Worm (Caenorhabditis elegans) whole organism, dauer: ENCODE data around the gene srh-279.

ENCODE experiments used
- unc-62 ChIP-seq: sonication (generic microtip); optimal IDR thresholded peaks from 2 replicates; lab custom pipeline; 2017; ENCODE audit warnings: missing biosample characterization, missing genetic modification reagents, missing genetic modification characterization

Gene srh-279

DNA sequence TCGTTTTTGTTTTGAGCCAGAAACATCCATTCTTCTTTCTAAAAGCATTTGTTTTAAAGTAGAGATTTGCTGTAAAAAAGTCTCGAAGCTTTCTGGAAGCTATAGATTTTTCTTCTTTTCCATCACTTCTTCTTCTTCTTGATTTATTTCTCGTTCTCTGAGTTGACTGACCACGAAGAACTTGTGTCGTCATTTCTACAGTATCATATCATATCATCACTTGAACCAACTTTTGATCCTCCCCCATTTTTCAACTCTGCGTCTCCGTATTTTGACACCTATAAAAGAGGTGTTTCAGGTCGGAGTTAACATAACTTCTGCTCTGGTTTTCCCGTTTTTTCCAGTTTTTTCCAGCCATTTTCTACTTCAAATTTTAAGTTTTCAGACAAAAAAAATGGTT is 22.3 kb downstream of the srh-279 start, which contains the start of gene F11A5.9:
Gene F11A5.9, plus strand, starts transcription at position 386 of the 400 bp plus-strand sequence.
- no peak for TF ChIP-seq unc-62 (GFP tag; lab: Kevin White, UChicago)

DNA sequence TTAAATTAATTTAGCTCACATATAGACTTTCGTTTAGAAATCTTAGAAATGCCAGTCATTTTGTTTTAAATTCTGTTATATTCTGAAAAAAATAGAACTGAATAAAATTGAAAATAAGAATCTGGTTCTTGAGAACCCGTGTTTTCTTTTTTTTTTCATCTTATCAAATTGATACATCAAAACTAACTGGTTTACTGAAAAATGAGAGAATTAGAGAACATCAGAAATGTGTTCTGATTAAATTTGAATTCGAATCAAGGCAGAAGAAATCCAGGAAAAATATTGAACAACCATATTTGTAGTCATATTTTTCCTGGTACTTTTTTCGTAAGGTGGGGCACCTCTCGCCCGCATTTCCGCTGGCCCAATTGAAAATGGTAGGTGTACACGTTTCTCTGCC is 26.3 kb downstream of the srh-279 start, which contains the start of gene F11A5.15:
Gene F11A5.15, minus strand, starts transcription at position 101 of the 400 bp plus-strand sequence.
- no peak for TF ChIP-seq unc-62 (GFP tag; lab: Kevin White, UChicago)

DNA sequence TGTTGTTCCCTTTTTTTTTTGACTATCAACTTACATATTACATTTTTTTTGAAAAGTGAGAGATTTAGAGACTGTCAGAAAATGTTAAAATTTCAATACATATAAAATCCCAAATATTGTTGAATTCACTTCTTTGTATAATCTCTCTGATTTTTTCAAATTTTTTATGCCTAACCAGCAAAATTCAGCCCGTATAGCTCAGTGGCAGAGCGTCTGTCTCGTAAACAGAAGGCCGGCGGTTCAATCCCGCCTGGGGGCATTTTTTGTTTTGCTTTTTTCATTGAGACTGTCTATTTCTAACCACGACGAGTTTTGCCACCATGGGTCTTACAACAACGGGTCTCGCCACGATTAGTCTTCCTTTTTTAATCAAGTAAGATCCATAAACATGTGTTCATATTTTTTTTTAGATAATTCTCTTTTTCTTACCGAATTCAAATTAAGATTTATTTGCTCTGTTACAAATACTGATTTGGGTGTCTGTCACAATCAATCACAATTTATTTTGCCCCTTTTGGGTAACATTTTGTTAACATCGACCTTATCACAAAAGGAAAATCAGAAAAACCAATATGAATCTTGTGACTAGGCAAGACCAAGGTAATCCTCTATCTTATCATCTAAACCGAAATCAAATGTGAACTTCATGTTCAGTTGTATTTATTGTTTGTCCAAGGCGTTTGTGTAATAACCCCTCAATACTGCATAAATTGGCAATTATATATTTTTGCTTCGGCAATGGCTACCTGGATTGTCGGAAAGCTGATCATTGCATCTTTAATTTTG is 27.0 kb downstream of the srh-279 start, which contains the start of gene glc-1:
Gene glc-1, plus strand, starts transcription at position 663 of the 786 bp plus-strand sequence.
- no peak for TF ChIP-seq unc-62 (GFP tag; lab: Kevin White, UChicago)

DNA sequence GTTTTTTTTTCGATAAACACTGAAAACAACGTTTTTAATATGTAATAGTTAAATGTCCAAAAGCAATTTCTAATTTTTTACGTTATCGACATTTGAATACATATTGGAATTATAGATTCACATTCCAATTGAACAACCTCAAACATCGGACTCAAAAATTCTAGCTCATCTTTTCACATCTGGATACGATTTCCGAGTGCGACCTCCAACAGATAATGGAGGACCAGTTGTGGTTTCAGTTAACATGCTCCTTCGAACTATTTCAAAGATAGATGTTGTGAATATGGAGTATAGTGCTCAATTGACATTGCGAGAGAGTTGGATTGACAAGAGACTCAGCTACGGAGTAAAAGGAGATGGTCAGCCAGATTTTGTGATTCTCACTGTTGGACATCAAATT is 27.8 kb downstream of the srh-279 start:
- TF ChIP-seq unc-62 (GFP tag; lab: Kevin White, UChicago), result no peak

DNA sequence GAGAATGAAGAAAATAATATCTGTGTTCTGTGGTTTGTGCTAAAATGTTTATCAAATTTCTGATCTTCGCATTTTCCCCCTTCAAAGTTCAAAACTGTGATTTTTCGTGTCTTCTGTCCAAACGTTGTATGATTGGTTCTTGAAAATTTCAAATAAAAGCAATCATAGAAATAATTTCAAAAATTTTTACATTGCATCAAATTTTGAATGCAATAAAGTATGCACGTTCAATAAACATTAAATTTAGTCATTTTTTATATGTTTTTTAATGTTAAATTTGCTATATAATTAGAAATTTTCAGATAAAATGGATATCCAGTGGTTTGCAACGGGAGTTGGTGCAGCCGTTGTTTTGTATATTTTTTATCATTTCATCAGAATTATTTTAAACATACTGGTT is 31.8 kb downstream of the srh-279 start, which contains the start of gene stdh-2:
Gene stdh-2, plus strand, starts transcription at position 301 of the 400 bp plus-strand sequence.
- TF ChIP-seq unc-62 (GFP tag; lab: Kevin White, UChicago), result no peak

DNA sequence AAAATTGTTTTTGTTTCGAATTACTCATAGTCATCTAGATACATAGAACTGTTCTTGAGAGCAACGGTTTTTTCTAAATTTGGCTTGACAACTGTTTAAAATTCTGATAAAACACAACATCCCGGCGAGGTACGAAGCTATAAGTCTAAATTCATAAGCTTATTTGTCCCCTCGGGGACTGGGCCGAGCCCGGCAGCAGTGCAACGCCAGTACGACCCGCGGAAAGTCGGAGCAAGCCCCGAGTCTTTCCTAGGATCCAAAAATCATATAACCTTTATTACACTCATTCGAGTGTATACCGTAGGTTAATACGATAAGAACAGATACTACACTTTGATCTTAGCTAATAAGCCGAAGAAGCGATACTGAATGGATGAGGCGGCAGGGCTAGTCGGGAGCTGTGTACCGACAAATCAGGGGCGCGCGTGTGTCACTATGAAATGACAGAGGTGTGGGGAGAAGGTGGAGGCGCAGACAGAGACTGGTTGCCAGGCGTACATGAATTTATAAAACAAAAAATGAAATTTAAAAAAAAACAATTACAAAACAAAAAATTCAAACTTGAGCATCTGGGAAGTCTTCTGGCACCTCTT is 33.4 kb downstream of the srh-279 start:
- no peak for TF ChIP-seq unc-62 (GFP tag; lab: Kevin White, UChicago)

DNA sequence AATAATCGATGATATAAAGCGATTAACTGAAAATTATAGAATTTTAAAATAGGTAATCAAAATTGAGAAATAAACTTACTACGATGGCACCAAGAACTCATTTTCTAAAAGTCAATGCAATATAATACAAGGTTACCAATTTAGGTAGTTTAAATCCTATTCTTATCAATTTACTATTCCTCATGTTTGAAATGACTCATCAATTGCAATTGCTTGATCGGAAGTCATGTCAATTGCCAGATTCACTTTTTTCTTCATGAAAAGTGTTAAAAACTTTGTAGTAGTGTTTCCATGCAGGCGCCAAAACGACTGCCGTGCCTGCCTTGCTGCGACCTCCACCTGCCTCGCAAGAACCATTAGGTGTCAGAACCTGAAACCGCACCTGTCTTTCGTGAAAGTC is 34.4 kb downstream of the srh-279 start, which contains the start of gene F11A5.13:
Gene F11A5.13, minus strand, starts transcription at position 101 of the 400 bp plus-strand sequence.
- TF ChIP-seq unc-62 (GFP tag; lab: Kevin White, UChicago), result no peak

DNA sequence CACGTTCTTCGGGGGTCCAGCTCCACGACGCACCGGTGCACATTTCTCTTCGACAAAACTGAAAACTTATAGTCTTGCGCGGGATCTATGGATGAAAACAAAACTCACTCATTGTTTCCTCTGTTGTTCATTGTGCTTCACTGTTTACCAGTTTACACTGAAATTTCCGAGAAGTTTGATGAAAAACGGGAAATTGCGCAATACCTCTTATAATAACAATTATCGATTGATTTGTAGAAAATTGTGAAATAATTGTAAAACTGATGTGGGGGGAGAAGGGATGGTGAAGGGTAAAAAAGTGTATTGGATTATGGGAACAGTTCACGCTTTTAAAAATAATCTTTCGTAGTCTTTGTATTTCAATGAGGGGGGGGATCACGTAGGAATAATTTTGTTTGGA is 37.2 kb downstream of the srh-279 start:
- TF ChIP-seq unc-62 (GFP tag; lab: Kevin White, UChicago), result no peak

DNA sequence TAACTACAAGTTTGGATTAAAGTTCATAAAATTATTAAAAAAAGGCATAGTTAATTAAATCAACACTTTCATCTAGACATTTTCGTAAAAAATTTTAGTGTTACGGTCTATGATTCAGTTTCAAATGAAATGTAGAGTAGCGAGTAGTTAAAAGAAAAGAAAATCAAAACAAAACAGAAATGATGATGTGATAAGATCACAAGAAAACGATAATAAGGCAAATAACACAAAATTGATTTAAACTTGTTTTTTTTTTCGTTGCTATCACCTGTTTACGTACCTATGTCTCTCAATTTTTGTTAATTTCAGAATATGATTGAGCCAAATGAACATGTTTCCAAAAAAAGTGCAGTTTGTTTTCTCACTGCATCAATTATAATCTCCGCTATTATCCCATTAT is 37.7 kb downstream of the srh-279 start, which contains the start of the genes F21H7.2 and F21H7.12:
Gene F21H7.2, minus strand, starts transcription at position 101 of the 400 bp plus-strand sequence.
Gene F21H7.12, plus strand, starts transcription at position 270 of the 400 bp plus-strand sequence.
- TF ChIP-seq unc-62 (GFP tag; lab: Kevin White, UChicago), result no peak

- no peak for TF ChIP-seq unc-62 (GFP tag; lab: Kevin White, UChicago)
Observed at ce11 chrV:16232180-16232579, 40.0 kb downstream of the srh-279 start, which contains the start of gene gst-22. Gene gst-22, minus strand, starts transcription at chrV:16232282.

- no peak for TF ChIP-seq unc-62 (GFP tag; lab: Kevin White, UChicago)
Observed at ce11 chrV:16233624-16234023, 41.4 kb downstream of the srh-279 start, which contains the start of gene clec-233. Gene clec-233, plus strand, starts transcription at chrV:16233924.

- no peak for TF ChIP-seq unc-62 (GFP tag; lab: Kevin White, UChicago)
Observed at ce11 chrV:16235135-16235534, 42.9 kb downstream of the srh-279 start, which contains the start of gene F21H7.3. Gene F21H7.3, minus strand, starts transcription at chrV:16235235.

- no peak for TF ChIP-seq unc-62 (GFP tag; lab: Kevin White, UChicago)
Observed at ce11 chrV:16235647-16236046, 43.4 kb downstream of the srh-279 start, which contains the start of gene srh-98. Gene srh-98, minus strand, starts transcription at chrV:16235747.

DNA sequence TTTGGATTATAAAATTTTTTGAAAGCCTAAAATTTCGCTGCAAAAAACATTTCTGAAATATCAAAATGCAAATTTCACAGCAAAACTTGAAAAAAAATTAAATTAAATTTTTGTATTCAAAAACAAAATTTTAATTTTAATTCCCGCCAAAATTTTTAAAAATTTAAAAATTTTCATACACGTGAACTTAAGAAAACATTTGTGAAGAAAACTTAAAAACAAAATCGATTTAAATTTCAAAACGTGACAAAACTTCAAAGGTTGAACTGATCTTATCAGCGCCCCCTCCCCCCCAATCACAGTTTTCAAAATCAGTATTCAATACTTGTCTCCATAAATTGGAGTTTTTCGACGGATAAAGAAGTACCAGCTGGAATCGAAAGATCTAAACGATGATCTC is 45.0 kb downstream of the srh-279 start, which contains the start of gene F21H7.5:
Gene F21H7.5, plus strand, starts transcription at position 301 of the 400 bp plus-strand sequence.
- no peak for TF ChIP-seq unc-62 (GFP tag; lab: Kevin White, UChicago)

- TF ChIP-seq unc-62 (GFP tag; lab: Kevin White, UChicago), result no peak
Observed at ce11 chrV:16244078-16244477, 51.9 kb downstream of the srh-279 start, which contains the start of gene srh-104. Gene srh-104, minus strand, starts transcription at chrV:16244178.
